Worm (Caenorhabditis elegans) whole organism, L3 larva: ENCODE data around the gene lec-12.
A peak's percentile ranks its signal among the peaks of the same experiment; 100 is the strongest.

Source experiments
- R02D3.7 ChIP-seq: fragments of 150-350 bp; optimal IDR thresholded peaks from 2 replicates; lab custom pipeline; 2014; ENCODE audit warnings: missing biosample characterization, missing genetic modification characterization
- ZK546.5 ChIP-seq: sonication (generic microtip); optimal IDR thresholded peaks from 2 replicates; lab custom pipeline; 2017; ENCODE audit warnings: missing biosample characterization, missing genetic modification characterization
- aly-2 ChIP-seq: fragments of 150-350 bp; optimal IDR thresholded peaks from 2 replicates; lab custom pipeline; 2014; ENCODE audit warnings: missing biosample characterization, missing genetic modification characterization
- ama-1 ChIP-seq: fragments of 150-350 bp; optimal IDR thresholded peaks from 2 replicates; lab custom pipeline; 2018
- ceh-28 ChIP-seq: fragments of 150-350 bp; optimal IDR thresholded peaks from 2 replicates; lab custom pipeline; 2014; ENCODE audit warnings: missing biosample characterization, missing genetic modification reagents, missing genetic modification characterization
- ceh-82 ChIP-seq: fragments of 150-350 bp; optimal IDR thresholded peaks from 2 replicates; lab custom pipeline; 2014; ENCODE audit warnings: missing biosample characterization, missing genetic modification characterization
- ceh-9 ChIP-seq: sonication (generic microtip); optimal IDR thresholded peaks from 2 replicates; lab custom pipeline; 2018; ENCODE audit warnings: missing biosample characterization, missing genetic modification characterization
- egl-27 ChIP-seq: sonication (generic microtip); optimal IDR thresholded peaks from 4 replicates; lab custom pipeline; 2017; ENCODE audit warnings: missing biosample characterization, missing genetic modification reagents, missing genetic modification characterization
- egl-5 ChIP-seq: fragments of 150-350 bp; optimal IDR thresholded peaks from 2 replicates; lab custom pipeline; 2017; ENCODE audit warnings: missing biosample characterization, missing genetic modification reagents, missing genetic modification characterization, inconsistent platforms
- elt-1 ChIP-seq: fragments of 150-350 bp; optimal IDR thresholded peaks from 2 replicates; lab custom pipeline; 2014; ENCODE audit warnings: missing biosample characterization, missing genetic modification characterization
- elt-2 ChIP-seq: sonication (generic microtip); optimal IDR thresholded peaks from 2 replicates; lab custom pipeline; 2016; ENCODE audit warnings: missing genetic modification reagents, mild to moderate bottlenecking, missing genetic modification characterization, missing compliant biosample characterization
- elt-3 ChIP-seq, 3 experiments: fragments of 150-350 bp in 1 of 3; sonication (generic microtip) in 2 of 3; optimal IDR thresholded peaks; 2 replicates in 2 of 3; 4 replicates in 1 of 3; lab custom pipeline; 2014 to 2017; ENCODE audit warnings: missing biosample characterization in 3 of 3, missing genetic modification characterization in 3 of 3
- eor-1 ChIP-seq, 2 experiments: fragments of 150-350 bp; optimal IDR thresholded peaks; 2 replicates each; lab custom pipeline; 2014 to 2018; ENCODE audit warnings: missing biosample characterization in 2 of 2, missing genetic modification characterization in 2 of 2
- fkh-10 ChIP-seq: sonication (generic microtip); optimal IDR thresholded peaks from 2 replicates; lab custom pipeline; 2017; ENCODE audit warnings: missing biosample characterization, missing genetic modification reagents, missing genetic modification characterization
- fkh-2 ChIP-seq: fragments of 150-350 bp; optimal IDR thresholded peaks from 2 replicates; lab custom pipeline; 2014; ENCODE audit warnings: missing biosample characterization, missing genetic modification reagents, missing genetic modification characterization
- fos-1 ChIP-seq: fragments of 150-350 bp; optimal IDR thresholded peaks from 2 replicates; lab custom pipeline; 2014; ENCODE audit warnings: missing biosample characterization, missing genetic modification characterization
- hmg-11 ChIP-seq: sonication (generic microtip); optimal IDR thresholded peaks from 2 replicates; lab custom pipeline; 2016; ENCODE audit warnings: missing genetic modification characterization, missing compliant biosample characterization
- jun-1 ChIP-seq: fragments of 150-350 bp; optimal IDR thresholded peaks from 2 replicates; lab custom pipeline; 2014; ENCODE audit warnings: missing biosample characterization, missing genetic modification reagents, missing genetic modification characterization
- lin-15B ChIP-seq: fragments of 150-350 bp; optimal IDR thresholded peaks from 2 replicates; lab custom pipeline; 2014; ENCODE audit warnings: missing biosample characterization, missing genetic modification characterization
- lin-39 ChIP-seq: fragments of 150-350 bp; optimal IDR thresholded peaks from 2 replicates; lab custom pipeline; 2018; ENCODE audit warnings: missing biosample characterization, missing genetic modification reagents, missing genetic modification characterization
- lsy-12 ChIP-seq: sonication (generic microtip); optimal IDR thresholded peaks from 2 replicates; lab custom pipeline; 2016; ENCODE audit warnings: mild to moderate bottlenecking, missing genetic modification characterization, missing compliant biosample characterization
- mdl-1 ChIP-seq: fragments of 150-350 bp; optimal IDR thresholded peaks from 2 replicates; lab custom pipeline; 2014; ENCODE audit warnings: missing biosample characterization, missing genetic modification characterization
- nfya-1 ChIP-seq: sonication (generic microtip); optimal IDR thresholded peaks from 2 replicates; lab custom pipeline; 2017; ENCODE audit warnings: missing genetic modification characterization, mild to moderate bottlenecking, missing compliant biosample characterization, antibody characterized with exemption, moderate library complexity; ENCODE audit not compliant: insufficient read depth
- nhr-11 ChIP-seq: fragments of 150-350 bp; optimal IDR thresholded peaks from 2 replicates; lab custom pipeline; 2014; ENCODE audit warnings: missing biosample characterization, missing genetic modification characterization
- nhr-12 ChIP-seq: fragments of 150-350 bp; optimal IDR thresholded peaks from 2 replicates; lab custom pipeline; 2014; ENCODE audit warnings: missing biosample characterization, missing genetic modification characterization
- nhr-23 ChIP-seq: fragments of 150-350 bp; optimal IDR thresholded peaks from 2 replicates; lab custom pipeline; 2014; ENCODE audit warnings: missing biosample characterization, missing genetic modification reagents, missing genetic modification characterization
- nhr-237 ChIP-seq: fragments of 150-350 bp; optimal IDR thresholded peaks from 2 replicates; lab custom pipeline; 2014; ENCODE audit warnings: missing biosample characterization, missing genetic modification characterization
- nhr-25 ChIP-seq: sonication (generic microtip); optimal IDR thresholded peaks from 2 replicates; lab custom pipeline; 2017; ENCODE audit warnings: missing biosample characterization, missing genetic modification characterization
- nhr-28 ChIP-seq: fragments of 150-350 bp; optimal IDR thresholded peaks from 2 replicates; lab custom pipeline; 2014; ENCODE audit warnings: missing biosample characterization, missing genetic modification characterization
- nhr-43 ChIP-seq: sonication (generic microtip); optimal IDR thresholded peaks from 2 replicates; lab custom pipeline; 2016; ENCODE audit warnings: mild to moderate bottlenecking, missing genetic modification characterization, missing compliant biosample characterization; ENCODE audit not compliant: poor library complexity, severe bottlenecking
- nhr-67 ChIP-seq: fragments of 150-350 bp; optimal IDR thresholded peaks from 2 replicates; lab custom pipeline; 2014; ENCODE audit warnings: missing biosample characterization, missing genetic modification characterization
- nhr-76 ChIP-seq: fragments of 150-350 bp; sonication (generic microtip); optimal IDR thresholded peaks from 5 replicates; lab custom pipeline; 2014; ENCODE audit warnings: missing biosample characterization, missing genetic modification characterization
- nhr-77 ChIP-seq: fragments of 150-350 bp; optimal IDR thresholded peaks from 2 replicates; lab custom pipeline; 2014; ENCODE audit warnings: missing biosample characterization, missing genetic modification characterization
- pha-4 ChIP-seq: fragments of 150-350 bp; optimal IDR thresholded peaks from 2 replicates; lab custom pipeline; 2014; ENCODE audit warnings: missing biosample characterization, missing genetic modification reagents, missing genetic modification characterization
- pqm-1 ChIP-seq: fragments of 150-350 bp; optimal IDR thresholded peaks from 2 replicates; lab custom pipeline; 2017; ENCODE audit warnings: missing biosample characterization, missing genetic modification characterization, inconsistent platforms
- sea-2 ChIP-seq: fragments of 150-350 bp; sonication (generic microtip); optimal IDR thresholded peaks from 4 replicates; lab custom pipeline; 2014; ENCODE audit warnings: missing biosample characterization, missing genetic modification reagents, missing genetic modification characterization
- skn-1 ChIP-seq: fragments of 150-350 bp; optimal IDR thresholded peaks from 2 replicates; lab custom pipeline; 2014; ENCODE audit warnings: missing biosample characterization, missing genetic modification characterization
- snpc-4 ChIP-seq: fragments of 150-350 bp; optimal IDR thresholded peaks from 2 replicates; lab custom pipeline; 2014; ENCODE audit warnings: missing biosample characterization, missing genetic modification characterization
- tbx-2 ChIP-seq: sonication (generic microtip); optimal IDR thresholded peaks from 2 replicates; lab custom pipeline; 2016; ENCODE audit warnings: mild to moderate bottlenecking, missing genetic modification characterization, missing compliant biosample characterization
- unc-39 ChIP-seq: sonication (generic microtip); optimal IDR thresholded peaks from 4 replicates; lab custom pipeline; 2017; ENCODE audit warnings: missing biosample characterization, missing genetic modification characterization
- unc-62 ChIP-seq: fragments of 150-350 bp; sonication (generic microtip); optimal IDR thresholded peaks from 4 replicates; lab custom pipeline; 2014; ENCODE audit warnings: missing biosample characterization, missing genetic modification reagents, missing genetic modification characterization
- zag-1 ChIP-seq: fragments of 150-350 bp; optimal IDR thresholded peaks from 2 replicates; lab custom pipeline; 2014; ENCODE audit warnings: missing biosample characterization, missing genetic modification characterization
- ztf-11 ChIP-seq: fragments of 150-350 bp; optimal IDR thresholded peaks from 2 replicates; lab custom pipeline; 2014; ENCODE audit warnings: missing biosample characterization, missing genetic modification characterization
- ztf-4 ChIP-seq: fragments of 150-350 bp; optimal IDR thresholded peaks from 2 replicates; lab custom pipeline; 2014; ENCODE audit warnings: missing biosample characterization, missing genetic modification characterization

Gene lec-12

DNA sequence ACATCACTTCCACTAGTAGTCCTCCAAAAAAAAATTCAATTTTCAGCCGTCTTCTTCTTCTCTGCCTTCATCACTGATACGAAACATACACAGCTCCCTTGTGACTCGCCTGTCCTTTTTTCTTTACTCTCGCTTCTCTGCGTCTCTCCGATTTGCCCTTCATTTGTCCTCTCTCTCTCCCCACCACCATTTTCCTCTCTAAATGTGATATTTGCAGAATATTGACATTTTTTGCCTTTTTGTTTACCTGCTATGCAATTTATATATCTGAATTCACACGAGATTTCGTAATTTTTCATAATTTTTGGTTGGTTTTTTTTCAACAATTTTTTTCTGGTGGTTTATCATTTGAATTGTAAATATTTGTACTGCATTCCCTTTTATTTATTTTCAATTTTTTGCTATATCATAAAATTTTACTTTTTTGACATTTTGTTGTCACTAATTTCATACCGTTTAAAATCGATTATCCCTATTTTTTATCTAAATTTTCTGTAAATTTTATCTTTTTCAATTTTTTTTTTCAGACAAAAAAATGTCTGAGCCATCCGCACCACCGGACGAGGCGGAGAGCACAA, at the start of gene lec-12:
TSS of gene lec-12 (plus strand) at position 528 of the 578 bp plus-strand sequence.
- TF ChIP-seq nfya-1 (peak; percentile 33), pha-4 (tag; lab: Kevin White, UChicago) (peak; percentile 95), pqm-1 (tag; lab: Kevin White, UChicago) (peak; percentile 23), elt-2 (tag; lab: Kevin White, UChicago) (peak; percentile 13), jun-1 (peak; percentile 22), ceh-82 (tag; lab: Kevin White, UChicago) (no peak)

DNA sequence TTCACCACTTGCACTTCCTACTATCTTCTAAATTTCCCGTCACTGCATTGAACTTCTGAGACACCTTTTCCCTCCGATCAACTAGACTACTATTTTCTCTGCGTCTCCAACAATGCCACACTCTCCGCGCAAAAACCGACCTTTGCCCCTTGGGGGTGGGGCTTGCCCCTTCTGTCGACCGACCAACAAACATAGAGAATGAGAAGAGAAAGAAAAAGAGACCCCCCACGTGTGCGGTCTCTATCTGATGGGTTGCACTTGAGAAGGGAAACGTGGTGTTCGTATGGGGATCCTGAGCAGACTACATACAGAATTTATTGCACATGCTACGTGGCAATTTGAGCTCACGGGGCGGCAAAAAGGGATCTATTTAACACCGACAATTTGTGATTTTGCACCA, 49.0 kb upstream of the lec-12 start:
- peak; percentile 13 for TF ChIP-seq lin-15B
- TF ChIP-seq pha-4 (tag; lab: Kevin White, UChicago): peak; percentile 41
- no peak for TF ChIP-seq fkh-10
- no peak for TF ChIP-seq nhr-11 (tag; lab: Kevin White, UChicago)
- TF ChIP-seq ztf-4 (tag; lab: Kevin White, UChicago): no peak
- TF ChIP-seq mdl-1 (tag; lab: Kevin White, UChicago): peak; percentile 66
- peak; percentile 44 for TF ChIP-seq nfya-1
- TF ChIP-seq hmg-11 (tag; lab: Kevin White, UChicago): peak; percentile 16
- TF ChIP-seq snpc-4 (tag; lab: Kevin White, UChicago): no peak
- no peak for TF ChIP-seq pqm-1 (tag; lab: Kevin White, UChicago)
- TF ChIP-seq nhr-76 (tag; lab: Kevin White, UChicago): no peak
- TF ChIP-seq zag-1 (tag; lab: Kevin White, UChicago): no peak
- TF ChIP-seq nhr-77: no peak
- peak; percentile 18 for TF ChIP-seq elt-2 (tag; lab: Kevin White, UChicago)
- no peak for TF ChIP-seq egl-27
- no peak for TF ChIP-seq ztf-11 (tag; lab: Kevin White, UChicago)
- TF ChIP-seq ceh-28 (tag; lab: Kevin White, UChicago): peak; percentile 9
- no peak for TF ChIP-seq aly-2 (tag; lab: Kevin White, UChicago)
- TF ChIP-seq R02D3.7: no peak
- no peak for TF ChIP-seq tbx-2 (tag; lab: Kevin White, UChicago)
- peak; percentile 52 for TF ChIP-seq nhr-43
- TF ChIP-seq skn-1 (tag; lab: Kevin White, UChicago): no peak

DNA sequence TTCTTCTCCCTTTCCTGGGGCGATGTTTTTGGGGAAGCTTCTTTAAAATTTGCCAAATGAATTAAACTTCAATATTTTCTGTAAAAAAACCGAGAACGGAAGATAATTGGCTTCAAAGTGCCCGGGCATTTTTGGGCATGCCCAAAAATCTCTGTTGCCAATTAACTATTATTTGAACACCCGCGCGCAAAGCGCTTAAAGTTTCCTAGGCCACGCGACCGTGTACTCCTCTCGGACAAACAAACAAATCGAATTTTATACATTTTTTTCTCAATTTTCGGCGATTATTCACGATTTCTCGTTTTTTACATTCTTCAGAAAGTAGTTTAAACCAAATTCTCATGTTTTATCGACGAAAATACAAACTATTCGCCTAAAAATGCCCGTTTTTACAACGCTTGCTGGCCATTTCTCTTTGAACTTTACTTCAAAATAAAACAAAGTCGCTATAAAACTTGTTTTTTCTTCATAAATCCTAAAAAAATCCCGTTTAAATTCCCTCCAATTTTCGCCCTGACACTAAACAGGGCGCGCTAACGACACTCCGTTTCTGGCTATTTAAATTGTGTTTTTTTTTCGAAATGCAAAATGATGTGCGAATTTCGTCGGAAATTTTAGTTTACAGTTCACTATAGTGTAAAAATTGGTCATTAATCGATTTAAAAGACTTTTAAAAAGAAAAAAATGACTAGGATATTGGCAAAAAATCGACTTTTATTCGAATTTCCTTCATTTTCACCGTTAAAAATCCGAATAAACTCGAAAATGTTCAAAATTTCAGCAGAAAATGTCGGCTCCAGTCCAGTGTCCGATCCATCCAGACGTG, 47.9 kb upstream of the lec-12 start, which contains the start of gene ttb-1:
TSS of gene ttb-1 (plus strand) at position 776 of the 826 bp plus-strand sequence.
- TF ChIP-seq sea-2 (GFP tag; lab: Kevin White, UChicago) (no peak), unc-39 (tag; lab: Kevin White, UChicago) (no peak), elt-3 (tag; optimal IDR thresholded peaks at IDR 0.05; lab: Kevin White, UChicago) (no peak), nhr-43 (no peak), lsy-12 (tag; lab: Kevin White, UChicago) (no peak), jun-1 (no peak), nhr-76 (tag; lab: Kevin White, UChicago) (no peak), egl-27 (no peak), fkh-2 (tag; lab: Kevin White, UChicago) (no peak), lin-15B (peak; percentile 66), nhr-77 (no peak), ztf-4 (tag; lab: Kevin White, UChicago) (no peak), aly-2 (tag; lab: Kevin White, UChicago) (no peak), ceh-82 (tag; lab: Kevin White, UChicago) (no peak), unc-62 (GFP tag; lab: Kevin White, UChicago) (no peak), fos-1 (tag; lab: Kevin White, UChicago) (no peak), eor-1 (tag; optimal IDR thresholded peaks at IDR 0.05; lab: Kevin White, UChicago) (no peak), zag-1 (tag; lab: Kevin White, UChicago) (no peak), egl-5 (tag; lab: Kevin White, UChicago) (no peak), skn-1 (tag; lab: Kevin White, UChicago) (no peak), ceh-9 (no peak), tbx-2 (tag; lab: Kevin White, UChicago) (no peak), pqm-1 (tag; lab: Kevin White, UChicago) (no peak), ZK546.5 (tag; lab: Kevin White, UChicago) (no peak), ama-1 (lab: Kevin White, UChicago) (no peak), lin-39 (tag; lab: Kevin White, UChicago) (peak; percentile 9), nhr-12 (tag; lab: Kevin White, UChicago) (no peak), hmg-11 (tag; lab: Kevin White, UChicago) (peak; percentile 41), nhr-67 (no peak), elt-1 (tag; lab: Kevin White, UChicago) (no peak), nhr-23 (tag; lab: Kevin White, UChicago) (peak; percentile 65), nhr-11 (tag; lab: Kevin White, UChicago) (no peak), nfya-1 (peak; percentile 64), mdl-1 (tag; lab: Kevin White, UChicago) (no peak), fkh-10 (no peak), ceh-28 (tag; lab: Kevin White, UChicago) (no peak), nhr-28 (tag; lab: Kevin White, UChicago) (no peak), ztf-11 (tag; lab: Kevin White, UChicago) (no peak), elt-2 (tag; lab: Kevin White, UChicago) (no peak), nhr-25 (tag; lab: Kevin White, UChicago) (no peak), pha-4 (tag; lab: Kevin White, UChicago) (peak; percentile 42), nhr-237 (tag; lab: Kevin White, UChicago) (no peak)
